Worm (Caenorhabditis elegans): Measurements from ENCODE around the gene C10A4.9.

ce11 chrX:7400788-7401187, 19.9 kb upstream of the C10A4.9 start, which contains the start of gene C10A4.4:
- TF ChIP-seq zip-5 (tag; optimal IDR thresholded peaks at IDR 0.05) (no peak), fkh-10 (GFP tag; optimal IDR thresholded peaks at IDR 0.05) (no peak), ceh-24 (tag; optimal IDR thresholded peaks at IDR 0.05) (no peak), sox-4 (tag; optimal IDR thresholded peaks at IDR 0.05) (no peak), pqm-1 (tag; optimal IDR thresholded peaks at IDR 0.05) (no peak), K09A11.1 (tag; optimal IDR thresholded peaks at IDR 0.05; ENCODE audit: insufficient read depth) (no peak), unc-42 (tag; optimal IDR thresholded peaks at IDR 0.05) (no peak), ama-1 (optimal IDR thresholded peaks at IDR 0.05) (no peak)
